Worm (Caenorhabditis elegans): ENCODE results near the gene C06E4.2.
A peak's percentile ranks its signal among the peaks of the same experiment; 100 is the strongest.

C06E4.2 gene

ce11 chrIV:7274969-7275548 lies 1.7 kb upstream of the C06E4.2 start:
- TF ChIP-seq K02D7.2 (tag; optimal IDR thresholded peaks at IDR 0.05) (no peak), sox-2 (GFP tag; IDR thresholded peaks at IDR 0.05) (no peak), unc-42 (tag; optimal IDR thresholded peaks at IDR 0.05) (peak; percentile 57)

ce11 chrIV:7282957-7283356 lies 6.2 kb downstream of the C06E4.2 start, which contains the start of gene C06E4.1:
C06E4.1 (plus strand) TSS chrIV:7283257.
- no peak for TF ChIP-seq pros-1 (tag; optimal IDR thresholded peaks at IDR 0.05)
- no peak for TF ChIP-seq sdc-2 (tag; optimal IDR thresholded peaks at IDR 0.05)
- TF ChIP-seq zip-5 (tag; optimal IDR thresholded peaks at IDR 0.05): no peak
- TF ChIP-seq tbx-2 (tag; optimal IDR thresholded peaks at IDR 0.05): no peak
- no peak for TF ChIP-seq hlh-13 (GFP tag; optimal IDR thresholded peaks at IDR 0.05)
- TF ChIP-seq fax-1 (tag; optimal IDR thresholded peaks at IDR 0.05): no peak
- no peak for TF ChIP-seq eyg-1 (tag; optimal IDR thresholded peaks at IDR 0.05)
- TF ChIP-seq hlh-6 (tag; optimal IDR thresholded peaks at IDR 0.05): no peak
- no peak for TF ChIP-seq ceh-30 (tag; optimal IDR thresholded peaks at IDR 0.05)

- no peak for TF ChIP-seq ceh-30 (tag; optimal IDR thresholded peaks at IDR 0.05)
Measured at ce11 chrIV:7285839-7286238, 9.1 kb downstream of the C06E4.2 start, which contains the start of gene C06E4.8. C06E4.8 (minus strand) TSS chrIV:7285875.

ce11 chrIV:7287474-7287873 lies 10.7 kb downstream of the C06E4.2 start, which contains the start of gene F42C5.3:
F42C5.3 (minus strand) TSS chrIV:7287574.
- TF ChIP-seq ceh-48 (tag; optimal IDR thresholded peaks at IDR 0.05) (no peak), ceh-24 (tag; optimal IDR thresholded peaks at IDR 0.05) (no peak)

- TF ChIP-seq elt-4 (tag; optimal IDR thresholded peaks at IDR 0.05) (no peak), K09A11.1 (tag; optimal IDR thresholded peaks at IDR 0.05; ENCODE audit: insufficient read depth) (no peak), ceh-48 (tag; optimal IDR thresholded peaks at IDR 0.05) (no peak), lim-6 (tag; optimal IDR thresholded peaks at IDR 0.05) (no peak), unc-55 (GFP tag; optimal IDR thresholded peaks at IDR 0.05) (no peak), ceh-30 (tag; optimal IDR thresholded peaks at IDR 0.05) (no peak), rnt-1 (tag; optimal IDR thresholded peaks at IDR 0.05) (no peak), odd-2 (tag; optimal IDR thresholded peaks at IDR 0.05) (no peak), hlh-6 (tag; optimal IDR thresholded peaks at IDR 0.05) (no peak), unc-3 (GFP tag; conservative IDR thresholded peaks at IDR 0.05) (no peak), unc-3 (tag; optimal IDR thresholded peaks at IDR 0.05) (no peak), pha-4 (tag; optimal IDR thresholded peaks at IDR 0.05) (no peak), nhr-232 (tag; optimal IDR thresholded peaks at IDR 0.05) (no peak), ztf-16 (tag; optimal IDR thresholded peaks at IDR 0.05) (no peak), fkh-6 (tag; optimal IDR thresholded peaks at IDR 0.05) (no peak), unc-86 (tag; optimal IDR thresholded peaks at IDR 0.05) (no peak), ceh-34 (tag; optimal IDR thresholded peaks at IDR 0.05) (no peak)
Measured at ce11 chrIV:7291066-7291465, 14.3 kb downstream of the C06E4.2 start.

ce11 chrIV:7291957-7292356 lies 15.2 kb downstream of the C06E4.2 start, which contains the start of gene F42C5.4:
F42C5.4 (minus strand) TSS chrIV:7292127.
- no peak for TF ChIP-seq T23F11.4 (GFP tag; optimal IDR thresholded peaks at IDR 0.05)
- no peak for TF ChIP-seq lin-11 (tag; optimal IDR thresholded peaks at IDR 0.05)
- TF ChIP-seq ceh-31 (tag; optimal IDR thresholded peaks at IDR 0.05): no peak
- no peak for TF ChIP-seq ceh-30 (tag; optimal IDR thresholded peaks at IDR 0.05)
- no peak for TF ChIP-seq ets-4 (tag; optimal IDR thresholded peaks at IDR 0.05)
- TF ChIP-seq sox-4 (tag; optimal IDR thresholded peaks at IDR 0.05): no peak
- TF ChIP-seq K09A11.1 (tag; optimal IDR thresholded peaks at IDR 0.05; ENCODE audit: insufficient read depth): no peak
- TF ChIP-seq fax-1 (tag; optimal IDR thresholded peaks at IDR 0.05): no peak
- no peak for TF ChIP-seq nhr-232 (tag; optimal IDR thresholded peaks at IDR 0.05)
- no peak for TF ChIP-seq zip-5 (tag; optimal IDR thresholded peaks at IDR 0.05)
- TF ChIP-seq nfya-1 (tag; optimal IDR thresholded peaks at IDR 0.05): no peak
- TF ChIP-seq sox-2 (GFP tag; IDR thresholded peaks at IDR 0.05): no peak
- no peak for TF ChIP-seq eyg-1 (tag; optimal IDR thresholded peaks at IDR 0.05)
- TF ChIP-seq elt-2 (tag; optimal IDR thresholded peaks at IDR 0.05): no peak
